Worm (Caenorhabditis elegans) whole organism, early embryonic: ENCODE results near the gene dmd-7.

ENCODE experiments used
- flt-1 ChIP-seq: fragments of 200-800 bp; sonication (Bioruptor generic); IDR thresholded peaks from 2 replicates; pipeline ENCODE4 v1.3.6; 2022; ENCODE audit warnings: missing genetic modification characterization, missing compliant biosample characterization
- tbx-37 ChIP-seq: fragments of 200-800 bp; sonication (Bioruptor generic); conservative IDR thresholded peaks from 2 replicates; pipeline ENCODE4 v1.3.6; 2022; ENCODE audit warnings: missing genetic modification reagents, missing genetic modification characterization, missing compliant biosample characterization

DNA sequence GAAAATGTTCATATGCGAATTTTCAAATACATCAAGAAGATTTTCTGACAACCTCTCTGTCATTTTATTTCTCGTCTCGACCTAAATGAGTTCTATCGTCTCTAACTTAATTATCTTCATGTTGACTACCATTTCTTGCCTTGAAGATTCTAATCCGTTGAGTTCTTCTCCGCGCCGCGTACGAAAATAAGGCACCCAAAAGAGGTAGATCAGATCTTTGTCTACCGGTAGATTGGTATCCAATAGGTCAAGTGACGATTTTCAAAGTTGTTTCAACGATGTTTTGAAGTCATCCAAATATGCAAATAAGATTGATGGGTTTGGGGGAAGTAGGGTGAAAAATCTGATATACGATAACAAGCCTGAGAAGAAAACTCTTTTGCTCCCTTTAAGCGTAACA is 7.2 kb downstream of the dmd-7 start:
- TF ChIP-seq tbx-37 (GFP tag; lab: Robert Waterston, UW) (no peak), flt-1 (GFP tag; lab: Robert Waterston, UW) (no peak)
